Fruit fly (Drosophila melanogaster): ENCODE results near the gene IntS9.
A peak's percentile ranks its signal among the peaks of the same experiment; 100 is the strongest.

IntS9 gene

DNA sequence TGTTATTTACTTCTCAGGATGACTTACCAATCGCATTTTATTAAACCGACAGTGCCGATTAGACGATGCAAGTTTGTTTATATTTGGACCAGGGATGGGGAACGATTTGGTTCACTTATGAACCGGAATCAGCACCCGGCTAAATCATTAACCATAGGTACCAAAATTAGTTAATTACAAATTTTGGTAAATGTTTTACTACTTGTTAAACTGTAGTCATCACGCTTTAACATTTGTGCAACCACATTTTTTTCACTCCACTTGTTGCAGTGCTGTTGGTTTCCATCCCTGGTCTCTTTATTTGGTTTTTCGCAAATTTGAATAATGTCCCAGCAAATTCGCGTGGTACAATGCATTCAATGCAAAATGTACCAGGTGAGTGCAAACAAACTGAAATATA, at the start of gene IntS9, which contains the start of gene CG43295:
Gene IntS9, minus strand, starts transcription at position 100 of the 400 bp plus-strand sequence.
Gene CG43295, plus strand, starts transcription at position 325 of the 400 bp plus-strand sequence.
- peak; percentile 73 for TF ChIP-seq CG17801 (GFP tag; optimal IDR thresholded peaks at IDR 0.05; ENCODE audit: partially characterized antibody)

DNA sequence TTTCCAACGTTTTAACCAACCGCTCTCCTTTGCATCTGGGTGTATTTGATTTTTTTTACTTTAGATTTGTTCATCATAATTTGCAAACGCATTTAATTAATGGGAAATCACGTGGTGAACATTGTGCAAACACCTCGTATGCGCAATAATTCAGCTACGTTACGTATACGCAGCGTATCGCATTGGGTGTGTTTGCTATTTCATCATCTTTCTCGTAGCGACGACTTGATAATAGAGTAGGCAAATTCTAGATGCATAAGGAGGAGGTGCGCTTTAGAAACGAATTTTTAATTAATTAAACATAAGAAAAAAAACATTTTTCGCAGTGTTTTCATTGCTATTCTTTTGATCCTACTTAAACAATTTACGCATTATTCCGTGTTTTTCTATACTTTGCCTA, 48.2 kb upstream of the IntS9 start:
- TF ChIP-seq CG17801 (GFP tag; optimal IDR thresholded peaks at IDR 0.05; ENCODE audit: partially characterized antibody), result no peak

- no peak for TF ChIP-seq CG17801 (GFP tag; optimal IDR thresholded peaks at IDR 0.05; ENCODE audit: partially characterized antibody)
These were observed 47.7 kb upstream of the IntS9 start for dm6 chr3L:16153089-16153488.

dm6 chr3L:16151742-16152141, 46.3 kb upstream of the IntS9 start:
- TF ChIP-seq CG17801 (GFP tag; optimal IDR thresholded peaks at IDR 0.05; ENCODE audit: partially characterized antibody), result no peak

dm6 chr3L:16150850-16151515, 45.6 kb upstream of the IntS9 start:
- no peak for TF ChIP-seq CG17801 (GFP tag; optimal IDR thresholded peaks at IDR 0.05; ENCODE audit: partially characterized antibody)

dm6 chr3L:16150161-16150538, 44.7 kb upstream of the IntS9 start:
- TF ChIP-seq CG17801 (GFP tag; optimal IDR thresholded peaks at IDR 0.05; ENCODE audit: partially characterized antibody), result no peak

DNA sequence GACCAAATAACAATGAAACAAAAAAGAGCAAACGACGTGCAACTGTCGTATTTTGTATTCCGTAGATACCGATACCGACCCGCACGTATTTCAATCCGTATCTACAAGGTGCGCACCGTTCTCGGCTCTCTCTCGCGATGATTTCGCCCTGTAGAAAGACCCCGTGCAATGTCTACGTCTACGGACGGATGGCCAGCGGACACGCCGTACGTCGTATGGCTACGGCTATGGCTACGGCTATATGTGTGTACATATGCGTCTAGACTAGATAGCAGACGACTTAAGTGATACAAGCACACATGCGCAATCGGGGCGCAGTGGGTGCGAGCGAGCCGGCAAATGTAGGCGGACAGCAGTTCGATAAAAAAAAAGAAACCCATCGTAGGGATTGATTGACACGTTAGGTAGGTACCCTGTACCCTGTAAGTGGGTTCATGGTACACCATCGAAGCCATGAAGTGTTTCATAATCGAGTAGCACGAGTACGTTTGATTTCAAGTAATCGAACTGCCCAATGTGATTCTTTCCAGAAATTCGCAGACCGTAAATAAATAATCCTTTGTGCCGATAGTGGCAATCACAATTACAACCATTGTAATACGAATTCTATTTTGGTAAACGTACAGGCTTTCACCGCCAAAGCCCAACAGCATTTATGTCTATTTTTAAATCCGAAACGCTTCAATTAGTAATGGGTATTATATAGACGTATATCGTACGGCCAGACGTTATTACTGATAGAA, 44.2 kb upstream of the IntS9 start:
- no peak for TF ChIP-seq CG17801 (GFP tag; optimal IDR thresholded peaks at IDR 0.05; ENCODE audit: partially characterized antibody)

DNA sequence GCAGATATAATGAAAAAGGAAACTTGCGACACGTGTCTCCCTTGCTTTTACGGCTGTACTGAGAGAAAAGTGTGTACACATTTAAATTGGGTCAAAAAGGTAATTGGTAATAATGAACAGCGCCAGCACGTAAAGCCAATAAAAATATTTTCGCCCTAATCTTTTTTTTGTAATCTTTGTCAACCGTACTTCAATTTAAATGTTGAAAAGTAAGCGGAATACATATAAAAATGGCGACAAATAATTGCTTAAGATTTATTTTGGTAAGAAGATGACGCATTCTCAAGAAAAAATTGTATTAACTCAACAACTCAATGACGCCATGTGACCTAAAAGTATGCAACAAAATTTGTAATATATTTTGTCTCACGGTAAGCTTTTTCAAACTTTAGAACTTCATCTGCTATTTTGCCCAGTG, 42.4 kb upstream of the IntS9 start:
- no peak for TF ChIP-seq CG17801 (GFP tag; optimal IDR thresholded peaks at IDR 0.05; ENCODE audit: partially characterized antibody)

dm6 chr3L:16147325-16147724, 41.9 kb upstream of the IntS9 start:
- no peak for TF ChIP-seq CG17801 (GFP tag; optimal IDR thresholded peaks at IDR 0.05; ENCODE audit: partially characterized antibody)

DNA sequence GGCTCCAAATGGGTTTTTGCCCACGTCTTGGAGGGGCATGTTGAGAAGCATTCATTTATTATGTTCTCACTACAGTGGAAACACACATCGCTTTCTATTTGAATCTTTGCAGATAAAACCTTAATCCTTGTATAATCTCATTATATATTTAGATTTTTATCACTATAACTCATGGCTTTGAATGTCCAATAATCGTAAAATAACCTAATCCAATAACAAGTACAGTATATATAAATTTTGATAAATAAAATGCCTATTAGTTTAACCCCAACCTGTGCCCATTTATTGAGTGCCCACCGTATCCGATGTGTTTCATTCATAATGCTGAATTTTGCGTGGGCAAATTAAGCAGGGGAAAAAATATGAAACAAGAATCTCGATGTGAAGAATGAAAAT, 41.1 kb upstream of the IntS9 start:
- no peak for TF ChIP-seq CG17801 (GFP tag; optimal IDR thresholded peaks at IDR 0.05; ENCODE audit: partially characterized antibody)

dm6 chr3L:16145931-16146538, 40.6 kb upstream of the IntS9 start:
- no peak for TF ChIP-seq CG17801 (GFP tag; optimal IDR thresholded peaks at IDR 0.05; ENCODE audit: partially characterized antibody)

DNA sequence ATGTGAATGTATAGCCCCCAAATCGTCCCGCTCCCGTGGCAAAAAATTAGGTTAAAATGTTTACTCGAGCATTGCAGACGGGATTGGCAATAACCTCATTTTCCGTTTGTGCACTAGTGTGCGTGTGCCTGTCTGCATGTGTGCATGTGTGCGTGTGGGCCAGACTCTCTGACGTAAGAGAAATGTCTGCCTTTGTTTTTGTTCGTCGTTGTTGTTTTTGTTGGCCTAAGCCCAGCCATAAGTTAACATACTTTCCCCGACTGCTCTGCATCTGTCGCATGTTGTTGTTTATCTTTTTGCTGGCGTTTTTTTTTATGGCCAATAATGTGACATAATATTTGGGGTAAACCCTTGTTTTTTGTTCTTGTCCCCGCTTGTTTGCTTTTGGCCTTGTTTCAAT, 39.9 kb upstream of the IntS9 start:
- TF ChIP-seq CG17801 (GFP tag; optimal IDR thresholded peaks at IDR 0.05; ENCODE audit: partially characterized antibody), result no peak

dm6 chr3L:16143685-16144539, 38.5 kb upstream of the IntS9 start, which contains the start of gene CG32152:
Gene CG32152, minus strand, starts transcription at chr3L:16144036.
- peak; percentile 94 for TF ChIP-seq CG17801 (GFP tag; optimal IDR thresholded peaks at IDR 0.05; ENCODE audit: partially characterized antibody)

dm6 chr3L:16141556-16141955, 36.1 kb upstream of the IntS9 start:
- TF ChIP-seq CG17801 (GFP tag; optimal IDR thresholded peaks at IDR 0.05; ENCODE audit: partially characterized antibody), result no peak

- TF ChIP-seq CG17801 (GFP tag; optimal IDR thresholded peaks at IDR 0.05; ENCODE audit: partially characterized antibody), result no peak
These were observed 33.7 kb upstream of the IntS9 start for dm6 chr3L:16139131-16139530.
